Fruit fly (Drosophila melanogaster): ENCODE measurements around the gene CG14253.

Gene CG14253

dm6 chr3R:27033935-27034334, 55.6 kb downstream of the CG14253 start:
- TF ChIP-seq CG7045 (GFP tag; optimal IDR thresholded peaks at IDR 0.05) = no peak
- no peak for TF ChIP-seq tj (GFP tag; optimal IDR thresholded peaks at IDR 0.05)
- no peak for TF ChIP-seq toe (GFP tag; optimal IDR thresholded peaks at IDR 0.05)
- TF ChIP-seq Mnt (GFP tag; optimal IDR thresholded peaks at IDR 0.05) = no peak
- TF ChIP-seq Hr96 (GFP tag; optimal IDR thresholded peaks at IDR 0.05) = no peak
- no peak for TF ChIP-seq CG14711 (tag; optimal IDR thresholded peaks at IDR 0.05)
- no peak for TF ChIP-seq pad (GFP tag; optimal IDR thresholded peaks at IDR 0.05)
- no peak for TF ChIP-seq ovo (GFP tag; optimal IDR thresholded peaks at IDR 0.05)

Data from whole organism, adult.